Worm (Caenorhabditis elegans) whole organism, L4 larva: Measurements from ENCODE around the gene kin-9.

Source experiments
- F26F4.8 ChIP-seq: fragments of 200-800 bp; sonication (Bioruptor generic); conservative IDR thresholded peaks from 2 replicates; pipeline ENCODE4 v1.3.6; 2022; ENCODE audit warnings: missing genetic modification characterization, missing compliant biosample characterization
- T26A8.4 ChIP-seq: fragments of 200-800 bp; sonication (Bioruptor generic); IDR thresholded peaks from 2 replicates; pipeline ENCODE4 v1.3.6; 2022; ENCODE audit warnings: missing genetic modification characterization, missing compliant biosample characterization
- Y5F2A.4 ChIP-seq: fragments of 200-800 bp; sonication (Bioruptor generic); optimal IDR thresholded peaks from 2 replicates; lab custom pipeline; 2018; ENCODE audit warnings: mild to moderate bottlenecking, missing genetic modification characterization, missing compliant biosample characterization
- Y75B8A.6 ChIP-seq: fragments of 200-800 bp; sonication (Bioruptor generic); IDR thresholded peaks from 2 replicates; pipeline ENCODE4 v1.3.6; 2022; ENCODE audit warnings: missing genetic modification reagents, missing genetic modification characterization, missing compliant biosample characterization
- ZK337.2 ChIP-seq: fragments of 200-800 bp; sonication (Bioruptor generic); IDR thresholded peaks from 2 replicates; pipeline ENCODE4 v1.3.6; 2022; ENCODE audit warnings: missing genetic modification reagents, missing genetic modification characterization, missing compliant biosample characterization
- aha-1 ChIP-seq: fragments of 150-350 bp; peaks from one replicate; lab custom pipeline; 2014; ENCODE audit warnings: missing biosample characterization, missing genetic modification characterization
- ceh-82 ChIP-seq: sonication (generic microtip); optimal IDR thresholded peaks from 2 replicates; lab custom pipeline; 2017; ENCODE audit warnings: missing biosample characterization, missing genetic modification characterization
- daf-16 ChIP-seq, 3 experiments: sonication (generic microtip); optimal IDR thresholded peaks; 2 replicates each; lab custom pipeline; 2016 to 2017; ENCODE audit warnings: missing genetic modification characterization in 3 of 3, missing genetic modification reagents in 3 of 3, mild to moderate bottlenecking in 2 of 3, missing compliant biosample characterization in 2 of 3, missing biosample characterization in 1 of 3, moderate library complexity in 1 of 3
- dmd-9 ChIP-seq: fragments of 200-800 bp; sonication (Bioruptor generic); IDR thresholded peaks from 2 replicates; pipeline ENCODE4 v1.3.6; 2022; ENCODE audit warnings: missing genetic modification reagents, missing genetic modification characterization, missing compliant biosample characterization
- dve-1 ChIP-seq: sonication (generic microtip); optimal IDR thresholded peaks from 2 replicates; lab custom pipeline; 2017; ENCODE audit warnings: antibody characterized with exemption, mild to moderate bottlenecking, missing genetic modification characterization, missing compliant biosample characterization; ENCODE audit not compliant: insufficient read depth
- fkh-10 ChIP-seq: fragments of 150-350 bp; optimal IDR thresholded peaks from 2 replicates; lab custom pipeline; 2014; ENCODE audit warnings: missing biosample characterization, missing genetic modification reagents, missing genetic modification characterization
- hlh-30 ChIP-seq: sonication (generic microtip); optimal IDR thresholded peaks from 2 replicates; lab custom pipeline; 2017; ENCODE audit warnings: antibody characterized with exemption, mild to moderate bottlenecking, missing genetic modification characterization, missing compliant biosample characterization; ENCODE audit not compliant: insufficient read depth
- hmg-1.1 ChIP-seq: fragments of 200-800 bp; sonication (Bioruptor generic); IDR thresholded peaks from 2 replicates; pipeline ENCODE4 v1.3.6; 2022; ENCODE audit warnings: missing genetic modification reagents, missing genetic modification characterization, missing compliant biosample characterization
- lin-1 ChIP-seq: fragments of 200-800 bp; sonication (Bioruptor generic); IDR thresholded peaks from 2 replicates; pipeline ENCODE4 v1.3.6; 2022; ENCODE audit warnings: missing genetic modification reagents, missing genetic modification characterization, missing compliant biosample characterization
- lin-39 ChIP-seq: fragments of 150-350 bp; optimal IDR thresholded peaks from 2 replicates; lab custom pipeline; 2014; ENCODE audit warnings: missing biosample characterization, missing genetic modification reagents, missing genetic modification characterization
- mdl-1 ChIP-seq, 2 experiments: fragments of 150-350 bp in 1 of 2; sonication (generic microtip) in 1 of 2; optimal IDR thresholded peaks; 2 replicates each; lab custom pipeline; 2014 to 2017; ENCODE audit warnings: missing biosample characterization in 2 of 2, missing genetic modification characterization in 2 of 2
- mep-1 ChIP-seq: fragments of 150-350 bp; sonication (generic microtip); optimal IDR thresholded peaks from 3 replicates; lab custom pipeline; 2014; ENCODE audit warnings: missing biosample characterization, missing genetic modification characterization
- mes-2 ChIP-seq: sonication (generic microtip); optimal IDR thresholded peaks from 2 replicates; lab custom pipeline; 2016; ENCODE audit warnings: missing genotype, mild to moderate bottlenecking, missing genetic modification characterization, missing compliant biosample characterization; ENCODE audit not compliant: poor library complexity, severe bottlenecking
- nhr-102 ChIP-seq: sonication (generic microtip); optimal IDR thresholded peaks from 2 replicates; lab custom pipeline; 2016; ENCODE audit warnings: mild to moderate bottlenecking, missing genetic modification characterization, moderate library complexity, missing compliant biosample characterization
- nhr-237 ChIP-seq: sonication (generic microtip); optimal IDR thresholded peaks from 2 replicates; lab custom pipeline; 2017; ENCODE audit warnings: missing biosample characterization, missing genetic modification characterization
- nhr-25 ChIP-seq: sonication (generic microtip); optimal IDR thresholded peaks from 2 replicates; lab custom pipeline; 2017; ENCODE audit warnings: missing genetic modification characterization, mild to moderate bottlenecking, missing compliant biosample characterization, antibody characterized with exemption, moderate library complexity, borderline replicate concordance; ENCODE audit not compliant: insufficient read depth
- nhr-28 ChIP-seq: fragments of 150-350 bp; optimal IDR thresholded peaks from 2 replicates; lab custom pipeline; 2014; ENCODE audit warnings: missing biosample characterization, missing genetic modification characterization
- nhr-41 ChIP-seq: fragments of 200-800 bp; sonication (Bioruptor generic); IDR thresholded peaks from 2 replicates; pipeline ENCODE4 v1.3.6; 2022; ENCODE audit warnings: missing genetic modification reagents, missing genetic modification characterization, missing compliant biosample characterization
- nhr-42 ChIP-seq: fragments of 200-800 bp; sonication (Bioruptor generic); IDR thresholded peaks from 2 replicates; pipeline ENCODE4 v1.3.6; 2022; ENCODE audit warnings: missing genetic modification characterization, missing compliant biosample characterization
- nhr-6 ChIP-seq: fragments of 150-350 bp; optimal IDR thresholded peaks from 2 replicates; lab custom pipeline; 2014; ENCODE audit warnings: missing biosample characterization, missing genetic modification characterization
- nhr-77 ChIP-seq: fragments of 150-350 bp; optimal IDR thresholded peaks from 2 replicates; lab custom pipeline; 2014; ENCODE audit warnings: missing biosample characterization, missing genetic modification characterization
- pqm-1 ChIP-seq: sonication (generic microtip); optimal IDR thresholded peaks from 2 replicates; lab custom pipeline; 2017; ENCODE audit warnings: missing biosample characterization, missing genetic modification characterization
- skn-1 ChIP-seq: fragments of 150-350 bp; optimal IDR thresholded peaks from 2 replicates; lab custom pipeline; 2014; ENCODE audit warnings: missing biosample characterization, missing genetic modification characterization
- tag-97 ChIP-seq: fragments of 200-800 bp; sonication (Bioruptor generic); IDR thresholded peaks from 2 replicates; pipeline ENCODE4 v1.3.6; 2022; ENCODE audit warnings: missing genetic modification characterization, missing compliant biosample characterization
- ztf-11 ChIP-seq: fragments of 150-350 bp; optimal IDR thresholded peaks from 2 replicates; lab custom pipeline; 2014; ENCODE audit warnings: missing biosample characterization, missing genetic modification characterization

Gene kin-9

DNA sequence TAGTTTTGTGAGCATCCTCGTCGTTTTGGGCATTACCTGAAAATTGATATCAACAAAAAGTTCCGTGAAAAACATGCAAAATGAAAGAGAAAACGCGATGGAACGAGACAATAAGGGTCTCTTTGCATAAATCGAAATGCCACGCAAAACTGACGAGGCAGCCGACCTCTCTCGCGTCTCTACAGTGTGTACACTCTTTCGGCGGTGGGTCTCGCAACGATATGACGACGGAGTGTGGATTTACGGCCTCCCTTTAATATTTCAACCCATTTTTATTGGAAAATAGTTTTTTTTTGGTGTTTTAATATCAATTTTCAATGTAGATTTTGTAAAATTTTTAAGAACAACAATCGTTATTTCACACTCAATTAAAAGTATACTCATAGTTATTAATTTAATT, 10.4 kb upstream of the kin-9 start, which contains the start of gene tag-123 (continued):
- TF ChIP-seq nhr-28 (tag; lab: Kevin White, UChicago) (peak; percentile 16), mdl-1 (tag; optimal IDR thresholded peaks at IDR 0.05; lab: Kevin White, UChicago) (no peak), ceh-82 (tag; lab: Kevin White, UChicago) (no peak), nhr-42 (GFP tag; lab: Robert Waterston, UW) (no peak), ztf-11 (tag; lab: Kevin White, UChicago) (no peak)

DNA sequence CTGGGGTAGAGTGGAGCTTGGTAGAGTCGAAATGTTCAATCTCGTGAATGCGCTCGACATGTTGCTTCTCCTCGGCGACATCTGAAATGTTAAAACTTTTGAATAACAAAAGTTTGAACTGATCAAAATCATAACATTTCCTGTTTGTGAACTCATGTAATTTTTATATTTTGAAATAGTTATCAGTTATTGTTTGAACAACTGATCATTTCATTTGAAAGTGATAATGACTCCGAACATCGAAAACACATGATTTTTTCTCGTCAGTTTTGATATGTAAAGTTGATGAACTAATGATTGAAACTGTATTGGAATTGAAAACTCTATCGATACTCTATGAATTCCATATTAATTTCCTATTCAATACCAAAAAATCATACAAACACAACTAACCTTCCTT, 9.3 kb upstream of the kin-9 start:
- no peak for TF ChIP-seq Y75B8A.6
- peak; percentile 27 for TF ChIP-seq pqm-1 (tag; lab: Kevin White, UChicago)
- peak; percentile 31 for TF ChIP-seq nhr-77 (tag; lab: Kevin White, UChicago)
- TF ChIP-seq hlh-30 (tag; lab: Kevin White, UChicago): peak; percentile 52
- peak; percentile 53 for TF ChIP-seq nhr-28 (tag; lab: Kevin White, UChicago)
- no peak for TF ChIP-seq mep-1 (tag; lab: Kevin White, UChicago)
- no peak for TF ChIP-seq T26A8.4 (GFP tag; lab: Robert Waterston, UW)
- TF ChIP-seq dmd-9 (GFP tag; lab: Robert Waterston, UW): no peak
- no peak for TF ChIP-seq daf-16 (GFP tag; optimal IDR thresholded peaks at IDR 0.05; lab: Kevin White, UChicago)
- peak; percentile 88 for TF ChIP-seq daf-16 (tag; optimal IDR thresholded peaks at IDR 0.05; lab: Kevin White, UChicago)
- TF ChIP-seq lin-1 (GFP tag; lab: Robert Waterston, UW): no peak
- TF ChIP-seq dve-1 (tag; lab: Kevin White, UChicago): peak; percentile 44

DNA sequence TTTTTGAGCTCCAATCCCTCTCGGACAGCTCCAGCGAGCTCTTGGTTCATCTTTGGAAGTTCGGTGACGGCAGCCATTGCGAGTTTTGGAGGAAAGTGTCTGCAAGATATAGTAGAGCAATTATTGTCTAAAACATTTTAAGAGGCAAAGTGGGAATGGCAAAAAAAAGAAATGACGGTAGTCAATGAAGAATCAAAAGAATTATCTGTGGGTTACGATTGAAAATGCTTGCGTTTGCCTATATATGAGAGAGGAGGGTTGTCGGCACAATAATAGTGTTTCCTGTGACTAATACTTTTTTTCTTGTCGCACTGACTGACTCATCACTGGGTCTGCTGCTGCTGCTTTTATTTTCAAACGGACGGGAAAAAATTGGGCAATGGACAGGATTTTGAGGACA, 8.8 kb upstream of the kin-9 start, which contains the start of gene tth-1:
Gene tth-1 (minus strand): TSS at position 101 of the 400 bp plus-strand sequence.
- TF ChIP-seq tag-97 (GFP tag; lab: Robert Waterston, UW) (no peak), dve-1 (tag; lab: Kevin White, UChicago) (peak; percentile 4), mes-2 (peak; percentile 3), nhr-6 (tag; lab: Kevin White, UChicago) (peak; percentile 9), ZK337.2 (GFP tag; lab: Robert Waterston, UW) (no peak)

DNA sequence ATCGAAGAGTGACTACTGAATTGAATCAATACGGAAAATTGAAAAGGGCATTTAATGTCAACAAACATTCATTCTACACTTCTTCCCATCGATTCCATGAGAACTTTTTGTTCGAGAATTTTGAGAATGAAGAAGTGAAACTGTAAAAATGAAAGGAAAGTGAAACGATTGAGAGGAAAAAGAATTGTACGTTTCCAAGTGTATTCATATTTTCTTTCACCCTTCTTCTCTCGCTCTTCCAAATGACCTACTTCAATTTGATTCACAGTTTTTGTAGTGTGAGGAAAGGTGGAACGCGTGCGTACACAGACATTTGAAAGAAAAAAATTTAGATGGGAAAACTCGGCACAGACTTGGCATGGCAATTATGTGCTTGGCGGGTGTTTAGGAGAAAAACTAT, 8.2 kb upstream of the kin-9 start:
- TF ChIP-seq hlh-30 (tag; lab: Kevin White, UChicago) (no peak), Y5F2A.4 (GFP tag; lab: Kevin White, UChicago) (no peak), hmg-1.1 (GFP tag; lab: Robert Waterston, UW) (no peak), nhr-237 (tag; lab: Kevin White, UChicago) (no peak), fkh-10 (GFP tag; lab: Kevin White, UChicago) (no peak), nhr-41 (no peak), mes-2 (no peak), nhr-102 (tag; lab: Kevin White, UChicago) (no peak), nhr-25 (tag; lab: Kevin White, UChicago) (peak; percentile 52), nhr-28 (tag; lab: Kevin White, UChicago) (peak; percentile 4)

DNA sequence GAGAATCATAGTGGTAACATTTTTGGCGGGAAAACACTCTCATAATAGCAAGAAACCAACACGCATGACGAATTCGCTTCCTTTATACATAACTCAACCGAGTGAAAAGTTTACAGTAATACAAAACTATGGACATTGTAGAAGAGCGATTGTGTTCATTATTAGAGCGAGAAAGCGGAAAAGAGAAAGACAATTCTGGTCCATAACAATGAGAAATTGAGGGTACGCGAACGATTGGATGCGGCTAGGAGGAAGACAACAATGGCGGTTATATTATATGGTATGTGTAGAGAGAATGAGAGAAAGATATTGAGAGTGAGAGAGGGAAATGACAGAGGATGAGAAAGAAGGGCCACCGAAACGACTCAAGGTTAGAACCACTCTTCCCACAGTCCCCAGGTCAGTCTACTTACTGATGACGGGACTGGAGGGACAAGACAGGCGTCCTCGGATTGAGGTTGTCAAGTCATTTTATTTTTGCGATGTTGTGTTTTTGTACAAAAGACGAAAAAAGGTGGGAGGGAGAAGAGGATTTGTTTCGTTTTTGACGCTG, 6.2 kb upstream of the kin-9 start:
- peak; percentile 72 for TF ChIP-seq aha-1 (tag; lab: Kevin White, UChicago)
- TF ChIP-seq lin-39 (tag; lab: Kevin White, UChicago): no peak
- TF ChIP-seq skn-1 (tag; lab: Kevin White, UChicago): no peak
- no peak for TF ChIP-seq F26F4.8
